Worm (Caenorhabditis elegans): ENCODE data around the gene dsh-2.

Gene dsh-2

DNA sequence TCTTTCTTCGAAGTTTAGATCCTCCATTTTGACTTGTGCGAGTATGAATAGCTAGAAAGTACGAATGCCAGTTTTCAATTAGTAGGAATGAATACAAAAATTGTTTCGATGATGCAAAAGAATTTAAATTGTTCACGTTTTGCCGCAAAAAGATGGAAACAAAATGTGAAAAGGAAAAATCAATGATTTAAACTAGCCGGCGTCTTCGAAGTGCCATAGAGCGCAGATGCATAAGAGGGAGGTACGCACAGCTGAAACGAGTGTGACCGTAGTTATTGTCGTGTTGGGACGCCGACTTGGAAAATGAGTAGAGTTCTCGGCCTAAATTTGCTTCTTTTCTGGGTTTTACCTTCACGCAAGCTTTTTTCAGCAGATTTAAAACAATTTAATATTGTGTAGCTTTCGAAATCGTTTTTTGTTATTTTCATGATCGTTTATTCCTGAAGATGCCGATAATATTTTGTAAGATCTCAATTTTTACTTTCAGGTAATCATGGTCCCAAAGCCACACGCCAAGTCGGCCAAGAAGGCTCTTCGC, 25.8 kb downstream of the dsh-2 start, which contains the start of the genes ify-1 and rpl-22 (continued):
- TF ChIP-seq tbx-2 (tag; optimal IDR thresholded peaks at IDR 0.05) (peak; percentile 92), lin-15B (tag; optimal IDR thresholded peaks at IDR 0.05) (peak; percentile 97), rnt-1 (tag; optimal IDR thresholded peaks at IDR 0.05) (peak; percentile 96), mef-2 (tag; optimal IDR thresholded peaks at IDR 0.05) (peak; percentile 17), lin-35 (GFP tag; optimal IDR thresholded peaks at IDR 0.05) (peak; percentile 95 to 98), nhr-11 (tag; optimal IDR thresholded peaks at IDR 0.05) (peak; percentile 72), fkh-10 (GFP tag; optimal IDR thresholded peaks at IDR 0.05) (peak; percentile 87), ceh-88 (GFP tag; IDR thresholded peaks at IDR 0.05) (peak; percentile 82), egl-13 (tag; optimal IDR thresholded peaks at IDR 0.05) (peak; percentile 69), unc-62 (GFP tag; optimal IDR thresholded peaks at IDR 0.05) (no peak), vab-15 (tag; optimal IDR thresholded peaks at IDR 0.05) (peak; percentile 90), nhr-76 (tag; optimal IDR thresholded peaks at IDR 0.05) (no peak), nhr-20 (tag; optimal IDR thresholded peaks at IDR 0.05) (peak; percentile 97), ces-1 (GFP tag; optimal IDR thresholded peaks at IDR 0.05) (no peak), nhr-47 (tag; optimal IDR thresholded peaks at IDR 0.05) (peak; percentile 94), ceh-90 (tag; optimal IDR thresholded peaks at IDR 0.05) (no peak), ceh-8 (GFP tag; optimal IDR thresholded peaks at IDR 0.05) (peak; percentile 83), sptf-1 (tag; optimal IDR thresholded peaks at IDR 0.05) (no peak), irx-1 (tag; optimal IDR thresholded peaks at IDR 0.05) (peak; percentile 85), lin-14 (GFP tag; optimal IDR thresholded peaks at IDR 0.05) (peak; percentile 92), ceh-63 (GFP tag; optimal IDR thresholded peaks at IDR 0.05) (no peak), xbp-1 (tag; optimal IDR thresholded peaks at IDR 0.05) (peak; percentile 93), nhr-28 (tag; optimal IDR thresholded peaks at IDR 0.05) (no peak), blmp-1 (tag; optimal IDR thresholded peaks at IDR 0.05) (peak; percentile 87), dpl-1 (GFP tag; optimal IDR thresholded peaks at IDR 0.05) (peak; percentile 93 to 94 (median 94)), elt-2 (tag; optimal IDR thresholded peaks at IDR 0.05) (peak; percentile 99), pag-3 (tag; optimal IDR thresholded peaks at IDR 0.05; ENCODE audit: borderline replicate concordance, insufficient read depth) (no peak), nhr-71 (tag; optimal IDR thresholded peaks at IDR 0.05) (peak; percentile 96), lin-39 (tag; optimal IDR thresholded peaks at IDR 0.05) (peak; percentile 82), pqm-1 (tag; optimal IDR thresholded peaks at IDR 0.05) (no peak), unc-130 (tag; optimal IDR thresholded peaks at IDR 0.05) (peak; percentile 99), hlh-4 (tag; optimal IDR thresholded peaks at IDR 0.05) (no peak)

DNA sequence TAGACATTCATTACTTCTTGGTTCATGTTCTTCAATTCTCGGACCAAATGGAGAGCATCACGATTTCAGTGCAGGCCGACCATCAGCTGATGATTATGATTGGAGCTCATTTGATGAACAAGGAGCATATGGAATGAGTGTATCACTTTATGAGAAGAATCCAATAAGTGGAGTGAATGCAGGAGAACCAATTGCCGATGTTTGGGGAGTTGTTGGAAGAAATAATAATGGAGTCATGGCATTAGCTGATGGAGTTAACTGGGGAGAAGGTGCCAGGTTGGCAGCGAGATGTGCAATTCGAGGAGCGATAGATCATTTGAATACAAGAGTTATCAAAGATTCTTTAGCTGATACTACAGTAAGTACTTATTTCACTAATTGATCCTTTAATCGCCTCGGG, 30.2 kb downstream of the dsh-2 start:
- TF ChIP-seq nhr-237 (tag; optimal IDR thresholded peaks at IDR 0.05) (no peak), efl-1 (optimal IDR thresholded peaks at IDR 0.05) (no peak), efl-1 (GFP tag; optimal IDR thresholded peaks at IDR 0.05 in 1 of 2) (peak in 1 of 2 experiments; percentile 93)

DNA sequence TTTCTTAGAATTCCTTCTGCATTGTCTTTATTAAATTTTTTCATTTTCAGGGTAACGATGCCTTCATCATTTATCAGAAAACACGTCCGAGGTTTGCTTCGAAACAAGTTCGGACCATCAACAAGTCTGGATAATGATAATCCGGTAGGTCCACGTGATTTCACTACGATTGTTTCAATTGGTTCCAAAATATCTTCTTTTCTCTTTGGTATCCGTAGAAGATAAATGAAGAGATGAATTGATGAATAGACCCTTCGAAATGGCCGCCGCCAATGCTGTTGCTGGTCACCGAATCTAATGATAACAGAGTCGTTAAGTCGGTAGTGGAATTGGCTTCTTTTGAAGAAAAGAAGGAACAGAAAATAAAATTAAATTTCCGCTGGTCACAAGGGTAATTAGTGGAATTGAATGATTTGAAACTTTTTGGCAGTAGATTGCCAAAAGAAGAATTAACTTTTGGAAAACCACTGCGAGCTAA, 31.1 kb downstream of the dsh-2 start, which contains the start of gene F33G12.6:
F33G12.6 (plus strand) TSS at position 51 of the 478 bp plus-strand sequence.
- no peak for TF ChIP-seq lin-13 (GFP tag; optimal IDR thresholded peaks at IDR 0.05)
- no peak for TF ChIP-seq ceh-90 (tag; optimal IDR thresholded peaks at IDR 0.05)
- peak; percentile 81 for TF ChIP-seq nhr-85 (tag)
- no peak for TF ChIP-seq Y116A8C.19 (tag; optimal IDR thresholded peaks at IDR 0.05; ENCODE audit: borderline replicate concordance)
- no peak for TF ChIP-seq nhr-11 (tag; optimal IDR thresholded peaks at IDR 0.05)
- TF ChIP-seq elt-3 (tag; optimal IDR thresholded peaks at IDR 0.05): peak in 2 of 6 experiments; percentile 19 to 46
- TF ChIP-seq fkh-8 (tag; optimal IDR thresholded peaks at IDR 0.05): no peak
- no peak for TF ChIP-seq egl-27 (tag; optimal IDR thresholded peaks at IDR 0.05)
- TF ChIP-seq tbx-2 (tag; optimal IDR thresholded peaks at IDR 0.05): peak; percentile 38
- peak in 1 of 2 experiments; percentile 44 for TF ChIP-seq mdl-1 (tag; optimal IDR thresholded peaks at IDR 0.05)
- TF ChIP-seq blmp-1 (tag; optimal IDR thresholded peaks at IDR 0.05): peak; percentile 65
- TF ChIP-seq snpc-4 (tag; optimal IDR thresholded peaks at IDR 0.05): no peak
- TF ChIP-seq C16A3.4 (tag; optimal IDR thresholded peaks at IDR 0.05): no peak
- no peak for TF ChIP-seq F16B12.6 (tag; optimal IDR thresholded peaks at IDR 0.05)
- peak; percentile 31 for TF ChIP-seq snu-23 (GFP tag; optimal IDR thresholded peaks at IDR 0.05)
- TF ChIP-seq mep-1 (tag; optimal IDR thresholded peaks at IDR 0.05): peak; percentile 52
- TF ChIP-seq pag-3 (tag; optimal IDR thresholded peaks at IDR 0.05; ENCODE audit: borderline replicate concordance, insufficient read depth): no peak
- TF ChIP-seq lin-14 (GFP tag; optimal IDR thresholded peaks at IDR 0.05): peak; percentile 69
- TF ChIP-seq sptf-1 (tag; optimal IDR thresholded peaks at IDR 0.05): no peak
- TF ChIP-seq lsy-2 (tag; optimal IDR thresholded peaks at IDR 0.05): peak in 1 of 2 experiments; percentile 15
- peak; percentile 45 for TF ChIP-seq rnt-1 (tag; optimal IDR thresholded peaks at IDR 0.05)
- no peak for TF ChIP-seq aly-2 (tag; optimal IDR thresholded peaks at IDR 0.05)
- TF ChIP-seq nhr-71 (tag; optimal IDR thresholded peaks at IDR 0.05): peak; percentile 24
- TF ChIP-seq unc-130 (tag; optimal IDR thresholded peaks at IDR 0.05): peak; percentile 40
- TF ChIP-seq ceh-88 (GFP tag; IDR thresholded peaks at IDR 0.05): no peak
